Worm (Caenorhabditis elegans) whole organism, L4 larva: ENCODE results near the gene nol-10.

Experiments used
- F26F4.8 ChIP-seq: fragments of 200-800 bp; sonication (Bioruptor generic); conservative IDR thresholded peaks from 2 replicates; pipeline ENCODE4 v1.3.6; 2022; ENCODE audit warnings: missing genetic modification characterization, missing compliant biosample characterization
- F44E2.7 ChIP-seq: fragments of 200-800 bp; sonication (Bioruptor generic); IDR thresholded peaks from 2 replicates; pipeline ENCODE4 v2.1.2; 2022; ENCODE audit warnings: missing genetic modification characterization, missing compliant biosample characterization
- T26A8.4 ChIP-seq: fragments of 200-800 bp; sonication (Bioruptor generic); IDR thresholded peaks from 2 replicates; pipeline ENCODE4 v1.3.6; 2022; ENCODE audit warnings: missing genetic modification characterization, missing compliant biosample characterization
- Y75B8A.6 ChIP-seq: fragments of 200-800 bp; sonication (Bioruptor generic); IDR thresholded peaks from 2 replicates; pipeline ENCODE4 v1.3.6; 2022; ENCODE audit warnings: missing genetic modification reagents, missing genetic modification characterization, missing compliant biosample characterization
- aha-1 ChIP-seq: fragments of 150-350 bp; peaks from one replicate; lab custom pipeline; 2014; ENCODE audit warnings: missing biosample characterization, missing genetic modification characterization
- ama-1 ChIP-seq: fragments of 150-350 bp; optimal IDR thresholded peaks from 2 replicates; lab custom pipeline; 2014; ENCODE audit warnings: inconsistent platforms, mixed read lengths
- ces-1 ChIP-seq: fragments of 150-350 bp; sonication (generic microtip); optimal IDR thresholded peaks from 4 replicates; lab custom pipeline; 2014; ENCODE audit warnings: missing biosample characterization, missing genetic modification reagents, missing genetic modification characterization
- dmd-8 ChIP-seq: fragments of 200-800 bp; sonication (Bioruptor generic); IDR thresholded peaks from 2 replicates; pipeline ENCODE4 v1.3.6; 2022; ENCODE audit warnings: missing genetic modification characterization, missing compliant biosample characterization
- duxl-1 ChIP-seq: sonication (generic microtip); optimal IDR thresholded peaks from 2 replicates; lab custom pipeline; 2016; ENCODE audit warnings: mild to moderate bottlenecking, missing genetic modification characterization, moderate library complexity, missing compliant biosample characterization; ENCODE audit not compliant: poor library complexity
- egl-27 ChIP-seq: sonication (generic microtip); optimal IDR thresholded peaks from 3 replicates; lab custom pipeline; 2017; ENCODE audit warnings: missing biosample characterization, missing genetic modification reagents, missing genetic modification characterization
- fkh-10 ChIP-seq: fragments of 150-350 bp; optimal IDR thresholded peaks from 2 replicates; lab custom pipeline; 2014; ENCODE audit warnings: missing biosample characterization, missing genetic modification reagents, missing genetic modification characterization
- hif-1 ChIP-seq, 2 experiments: sonication (generic microtip); optimal IDR thresholded peaks; 2 replicates each; lab custom pipeline; 2016 to 2017; ENCODE audit warnings: missing compliant biosample characterization in 2 of 2, missing genetic modification characterization in 2 of 2, missing genetic modification reagents in 2 of 2, missing genotype in 2 of 2, mild to moderate bottlenecking in 1 of 2
- hlh-30 ChIP-seq: sonication (generic microtip); optimal IDR thresholded peaks from 2 replicates; lab custom pipeline; 2017; ENCODE audit warnings: antibody characterized with exemption, mild to moderate bottlenecking, missing genetic modification characterization, missing compliant biosample characterization; ENCODE audit not compliant: insufficient read depth
- hmg-1.1 ChIP-seq: fragments of 200-800 bp; sonication (Bioruptor generic); IDR thresholded peaks from 2 replicates; pipeline ENCODE4 v1.3.6; 2022; ENCODE audit warnings: missing genetic modification reagents, missing genetic modification characterization, missing compliant biosample characterization
- lin-1 ChIP-seq: fragments of 200-800 bp; sonication (Bioruptor generic); IDR thresholded peaks from 2 replicates; pipeline ENCODE4 v1.3.6; 2022; ENCODE audit warnings: missing genetic modification reagents, missing genetic modification characterization, missing compliant biosample characterization
- lsy-2 ChIP-seq, 2 experiments: fragments of 150-350 bp in 1 of 2; sonication (generic microtip) in 1 of 2; optimal IDR thresholded peaks; 2 replicates each; lab custom pipeline; 2014 to 2017; ENCODE audit warnings: missing biosample characterization in 2 of 2, missing genetic modification characterization in 2 of 2
- nhr-41 ChIP-seq: fragments of 200-800 bp; sonication (Bioruptor generic); IDR thresholded peaks from 2 replicates; pipeline ENCODE4 v1.3.6; 2022; ENCODE audit warnings: missing genetic modification reagents, missing genetic modification characterization, missing compliant biosample characterization
- nhr-42 ChIP-seq: fragments of 200-800 bp; sonication (Bioruptor generic); IDR thresholded peaks from 2 replicates; pipeline ENCODE4 v1.3.6; 2022; ENCODE audit warnings: missing genetic modification characterization, missing compliant biosample characterization
- nhr-77 ChIP-seq: fragments of 150-350 bp; optimal IDR thresholded peaks from 2 replicates; lab custom pipeline; 2014; ENCODE audit warnings: missing biosample characterization, missing genetic modification characterization
- pha-4 ChIP-seq, 2 experiments: fragments of 150-350 bp in 1 of 2; fragments of 200-800 bp in 1 of 2; sonication (Bioruptor generic) in 1 of 2; IDR thresholded peaks in 1 of 2; optimal IDR thresholded peaks in 1 of 2; 2 replicates each; pipeline versions ENCODE4 v1.3.6 to Lab custom; 2014 to 2022; ENCODE audit warnings: missing genetic modification characterization in 2 of 2, missing genetic modification reagents in 2 of 2, missing biosample characterization in 1 of 2, missing compliant biosample characterization in 1 of 2
- skn-1 ChIP-seq: fragments of 150-350 bp; optimal IDR thresholded peaks from 2 replicates; lab custom pipeline; 2014; ENCODE audit warnings: missing biosample characterization, missing genetic modification characterization
- snpc-1.2 ChIP-seq: fragments of 200-800 bp; sonication (Bioruptor generic); IDR thresholded peaks from 2 replicates; pipeline ENCODE4 v1.3.6; 2022; ENCODE audit warnings: missing genetic modification reagents, missing genetic modification characterization, missing compliant biosample characterization
- snpc-4 ChIP-seq: fragments of 150-350 bp; optimal IDR thresholded peaks from 2 replicates; lab custom pipeline; 2014; ENCODE audit warnings: missing biosample characterization, missing genetic modification characterization
- unc-62 ChIP-seq, 3 experiments: fragments of 150-350 bp in 1 of 3; sonication (generic microtip); optimal IDR thresholded peaks in 2 of 3; peaks in 1 of 3; 1 replicate in 1 of 3; 2 replicates in 2 of 3; lab custom pipeline; 2014 to 2017; ENCODE audit warnings: missing biosample characterization in 3 of 3, missing genetic modification characterization in 3 of 3, missing genetic modification reagents in 3 of 3, missing genotype in 1 of 3

The nol-10 gene

DNA sequence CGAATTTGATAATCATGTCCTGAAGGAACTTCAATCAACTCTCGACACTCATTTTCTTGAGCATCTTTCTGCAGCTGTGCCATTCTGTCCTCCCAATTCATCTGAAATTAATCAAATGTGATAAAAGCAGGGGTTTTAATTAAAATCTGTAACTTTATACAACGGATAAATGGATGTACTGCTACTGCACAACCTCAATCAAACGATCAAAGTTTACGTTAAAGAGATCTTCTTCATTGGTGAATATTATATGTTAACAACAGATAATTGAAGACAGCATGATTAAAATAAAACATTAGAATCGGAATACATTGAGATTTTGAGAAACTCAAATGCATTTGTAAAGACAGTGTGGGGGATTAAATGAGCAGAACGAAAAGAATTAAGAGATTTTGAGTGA lies 2.1 kb upstream of the nol-10 start, which contains the start of gene F32E10.5:
Gene F32E10.5, minus strand, starts transcription at position 101 of the 400 bp plus-strand sequence.
- TF ChIP-seq ama-1 (lab: Kevin White, UChicago), result peak; percentile 21
- TF ChIP-seq duxl-1 (tag; lab: Kevin White, UChicago), result peak; percentile 24
- no peak for TF ChIP-seq lin-1 (GFP tag; lab: Robert Waterston, UW)
- TF ChIP-seq, all 104 proteins: peak for 2

DNA sequence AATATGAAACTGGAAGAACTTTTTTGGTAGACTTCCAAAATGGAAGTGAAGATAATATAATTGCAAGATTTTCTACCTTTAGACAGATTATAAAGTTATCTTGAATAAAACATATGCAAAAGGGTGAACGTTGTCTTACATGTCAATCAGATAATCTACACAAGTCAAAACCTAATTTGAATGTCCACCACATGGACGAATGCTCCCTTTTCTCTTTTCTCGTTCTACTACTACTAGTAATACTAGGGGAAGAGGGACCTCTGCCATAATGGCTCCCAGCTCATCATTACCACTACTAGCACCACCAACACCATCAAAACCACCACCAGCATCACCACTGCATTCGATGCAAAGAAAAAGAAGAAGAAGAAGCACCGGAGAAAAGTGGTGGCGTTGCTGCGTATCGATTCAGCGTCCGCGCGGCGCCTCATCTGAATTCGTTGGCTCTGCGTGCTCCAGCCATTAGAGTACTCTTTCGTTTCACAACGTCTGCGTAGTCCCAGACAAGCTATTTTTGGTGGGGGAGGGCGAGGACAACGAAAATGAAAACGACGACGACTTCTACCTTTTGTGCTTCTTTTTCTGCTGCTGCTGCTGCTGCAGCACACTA lies 5.0 kb downstream of the nol-10 start:
- peak; percentile 39; the same call in 1 of the 2 replicates for TF ChIP-seq hmg-1.1
- no peak for TF ChIP-seq hlh-30 (tag; lab: Kevin White, UChicago)
- TF ChIP-seq aha-1 (tag; lab: Kevin White, UChicago), result peak; percentile 86
- no peak for TF ChIP-seq snpc-4 (tag; lab: Kevin White, UChicago)

DNA sequence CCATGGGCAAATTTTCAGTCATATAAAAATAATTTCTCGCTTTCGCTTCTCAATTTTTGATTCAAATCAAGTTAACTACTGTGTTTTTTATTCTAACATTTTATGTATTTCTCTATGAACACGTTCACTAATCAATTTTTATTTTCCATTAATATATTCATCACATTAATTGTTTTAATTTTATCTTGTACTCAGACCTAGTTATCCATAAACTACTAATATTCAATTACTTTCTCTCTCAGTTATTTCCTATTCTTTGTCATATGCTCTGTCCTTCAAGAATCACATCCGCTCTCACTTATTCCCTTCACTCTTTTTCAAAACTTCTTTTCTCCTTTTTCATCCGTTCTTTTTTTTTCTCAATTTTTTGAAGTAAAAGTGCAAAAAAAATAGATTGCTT lies 6.6 kb downstream of the nol-10 start:
- TF ChIP-seq F26F4.8 (GFP tag; lab: Robert Waterston, UW), result no peak
- TF ChIP-seq fkh-10, result peak; percentile 50
- TF ChIP-seq lsy-2 (tag; optimal IDR thresholded peaks at IDR 0.05; lab: Kevin White, UChicago), result no peak
- TF ChIP-seq ces-1 (GFP tag; lab: Kevin White, UChicago), result peak; percentile 61
- TF ChIP-seq nhr-77, result no peak
- no peak for TF ChIP-seq skn-1 (tag; lab: Kevin White, UChicago)
- no peak for TF ChIP-seq T26A8.4 (GFP tag; lab: Robert Waterston, UW)
- TF ChIP-seq, all 104 proteins: peak for 2

DNA sequence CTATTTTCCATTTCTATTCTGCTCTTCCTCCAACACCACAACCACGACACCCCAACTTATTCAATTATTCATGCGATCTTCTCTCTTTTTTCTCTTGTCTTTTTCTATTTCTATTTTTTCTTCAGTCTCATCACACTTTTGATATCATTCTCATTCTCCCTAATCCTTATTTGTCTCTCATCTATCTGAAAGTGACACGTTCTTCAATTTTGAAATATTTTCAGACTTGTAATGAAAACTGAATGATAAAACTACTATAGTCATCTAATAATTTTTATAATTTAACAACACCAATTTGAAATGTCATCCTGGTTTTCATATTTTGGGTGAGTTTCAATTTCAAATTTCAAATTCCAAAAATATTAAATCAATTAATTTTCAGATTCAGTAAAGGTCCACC lies 8.2 kb downstream of the nol-10 start, which contains the start of gene cla-1:
Gene cla-1, plus strand, starts transcription at position 301 of the 400 bp plus-strand sequence.
- TF ChIP-seq unc-62 (GFP tag; optimal IDR thresholded peaks at IDR 0.05 in 1 of 2; lab: Kevin White, UChicago) (peak in 1 of 2 experiments; percentile 61), unc-62 (tag; optimal IDR thresholded peaks at IDR 0.05; lab: Kevin White, UChicago) (no peak), hif-1 (tag; optimal IDR thresholded peaks at IDR 0.05; lab: Kevin White, UChicago) (no peak)

DNA sequence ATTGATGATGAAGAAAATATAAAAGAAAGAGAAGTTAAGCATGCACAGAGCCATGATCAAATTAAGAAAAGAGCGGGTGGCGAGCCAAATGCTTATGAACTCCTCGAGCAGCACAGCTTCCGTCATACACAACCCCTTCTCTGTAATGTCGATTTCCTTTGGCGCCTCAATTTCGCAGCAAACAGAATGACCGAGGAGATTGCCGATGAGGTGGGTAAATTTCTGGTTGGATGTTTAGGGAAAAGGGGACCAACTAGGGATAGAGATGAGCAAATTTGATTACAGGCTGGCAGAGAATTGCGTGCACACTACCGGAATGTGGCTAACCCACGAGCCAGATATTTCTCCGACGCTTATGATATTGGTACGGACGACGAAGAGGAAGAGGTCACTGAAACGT lies 25.0 kb downstream of the nol-10 start:
- TF ChIP-seq unc-62 (GFP tag; optimal IDR thresholded peaks at IDR 0.05 in 1 of 2; lab: Kevin White, UChicago) (peak in 1 of 2 experiments; percentile 89), unc-62 (tag; optimal IDR thresholded peaks at IDR 0.05; lab: Kevin White, UChicago) (no peak), nhr-42 (GFP tag; lab: Robert Waterston, UW) (no peak)

DNA sequence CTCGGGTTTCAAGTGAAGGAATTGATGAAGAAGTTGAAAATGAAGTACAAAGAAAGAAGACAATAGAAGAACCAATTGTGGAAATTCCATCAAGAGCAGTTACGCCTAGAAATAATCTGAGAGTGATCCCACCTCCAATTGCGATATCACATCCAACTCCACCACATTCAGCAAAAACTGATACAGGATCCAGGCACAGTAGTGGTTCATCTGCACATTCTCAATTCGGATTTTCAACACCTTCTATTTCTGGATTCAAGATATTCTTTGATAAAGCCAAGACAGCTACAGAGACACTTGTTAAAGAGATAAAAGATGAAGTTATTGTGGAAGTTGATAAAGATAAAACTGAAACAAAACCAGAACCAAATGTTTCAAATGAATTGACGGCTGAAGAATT lies 27.7 kb downstream of the nol-10 start:
- TF ChIP-seq dmd-8 (GFP tag; lab: Robert Waterston, UW) (no peak), pha-4 (GFP tag; IDR thresholded peaks at IDR 0.05; lab: Robert Waterston, UW) (no peak), pha-4 (tag; optimal IDR thresholded peaks at IDR 0.05; lab: Kevin White, UChicago) (no peak), unc-62 (GFP tag; optimal IDR thresholded peaks at IDR 0.05 in 1 of 2; lab: Kevin White, UChicago) (peak in 1 of 2 experiments; percentile 90), unc-62 (tag; optimal IDR thresholded peaks at IDR 0.05; lab: Kevin White, UChicago) (no peak), nhr-41 (no peak), egl-27 (no peak)

DNA sequence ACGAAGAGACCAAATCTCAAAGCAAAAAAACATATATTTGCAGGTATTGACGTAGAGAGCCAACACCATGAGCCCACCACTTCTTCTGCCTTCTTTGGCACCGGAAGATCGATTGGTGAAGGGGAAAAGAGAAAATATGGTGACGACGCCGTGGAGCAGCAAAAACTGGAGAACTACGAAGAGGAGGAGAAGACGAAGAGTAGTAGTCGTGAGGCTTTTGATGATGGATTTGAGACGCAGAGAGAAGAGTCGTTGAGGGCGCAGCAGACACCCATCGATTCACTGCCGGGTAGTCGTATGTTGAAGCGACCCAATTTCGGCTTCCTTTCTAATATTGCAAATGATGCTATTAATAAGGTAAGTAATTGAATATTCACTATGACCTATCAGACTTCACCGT lies 31.0 kb downstream of the nol-10 start:
- TF ChIP-seq F44E2.7 (no peak), unc-62 (GFP tag; optimal IDR thresholded peaks at IDR 0.05 in 1 of 2; lab: Kevin White, UChicago) (peak in 1 of 2 experiments; percentile 75), unc-62 (tag; optimal IDR thresholded peaks at IDR 0.05; lab: Kevin White, UChicago) (no peak), snpc-1.2 (GFP tag; lab: Robert Waterston, UW) (no peak), hmg-1.1 (peak; percentile 40; the same call in 1 of the 2 replicates), Y75B8A.6 (GFP tag; lab: Robert Waterston, UW) (no peak)
